Fruit fly (Drosophila melanogaster): ENCODE measurements around the gene Gagr.

Gene Gagr

dm6 chr3L:16400175-16400574 is 5.8 kb downstream of the Gagr start, which contains the start of gene CG44836 (continued):
- TF ChIP-seq Adf1 (GFP tag; IDR thresholded peaks at IDR 0.05) (no peak), vvl (GFP tag; IDR thresholded peaks at IDR 0.05) (no peak), B-H1 (GFP tag; IDR thresholded peaks at IDR 0.05) (no peak), CG10462 (GFP tag; optimal IDR thresholded peaks at IDR 0.05) (no peak)

- TF ChIP-seq sens (GFP tag) (peak; percentile 52), mirr (GFP tag; optimal IDR thresholded peaks at IDR 0.05) (peak; percentile 24), bbx (GFP tag; IDR thresholded peaks at IDR 0.05; ENCODE audit: partially characterized antibody) (peak; percentile 39; the same call in 1 of the 2 replicates), bcd (GFP tag; optimal IDR thresholded peaks at IDR 0.05) (no peak), onecut (GFP tag; IDR thresholded peaks at IDR 0.05) (no peak), CG2199 (GFP tag; IDR thresholded peaks at IDR 0.05) (peak; percentile 77; the same call in 1 of the 3 replicates), CG15514 (GFP tag; optimal IDR thresholded peaks at IDR 0.05) (peak; percentile 9), CG3163 (GFP tag; optimal IDR thresholded peaks at IDR 0.05) (no peak), grau (tag; optimal IDR thresholded peaks at IDR 0.05) (no peak), exex (tag; optimal IDR thresholded peaks at IDR 0.05) (peak; percentile 49), CG32532 (GFP tag; IDR thresholded peaks at IDR 0.05) (no peak), sob (GFP tag; IDR thresholded peaks at IDR 0.05) (peak; percentile 15; the same call in 1 of the 2 replicates), CG12219 (GFP tag; optimal IDR thresholded peaks at IDR 0.05) (no peak)
These were observed 7.9 kb downstream of the Gagr start for dm6 chr3L:16402253-16402652.

- TF ChIP-seq croc (GFP tag; conservative IDR thresholded peaks at IDR 0.05) (no peak), CG10366 (GFP tag; IDR thresholded peaks at IDR 0.05) (no peak), CG14965 (GFP tag; optimal IDR thresholded peaks at IDR 0.05; ENCODE audit: borderline replicate concordance) (peak; percentile 83), Oli (tag; optimal IDR thresholded peaks at IDR 0.05) (no peak), CG11723 (GFP tag; optimal IDR thresholded peaks at IDR 0.05) (no peak), peb (GFP tag; IDR thresholded peaks at IDR 0.05) (no peak), CG17328 (GFP tag; IDR thresholded peaks at IDR 0.05) (0 out of 2 replicates have a peak, but pooled peaks have one; percentile 11), Side (GFP tag; optimal IDR thresholded peaks at IDR 0.05) (no peak), Nf-YA (GFP tag; IDR thresholded peaks at IDR 0.05) (no peak), Poxn (GFP tag; IDR thresholded peaks at IDR 0.05) (no peak), CG3838 (GFP tag; optimal IDR thresholded peaks at IDR 0.05) (no peak), dmrt99B (tag; optimal IDR thresholded peaks at IDR 0.05) (no peak), CG11560 (tag; IDR thresholded peaks at IDR 0.05) (no peak), CG8765 (GFP tag; IDR thresholded peaks at IDR 0.05) (0 out of 2 replicates have a peak, but pooled peaks have one; percentile 18), prd (optimal IDR thresholded peaks at IDR 0.05) (no peak), prd (GFP tag; IDR thresholded peaks at IDR 0.05) (peak; percentile 8; the same call in 1 of the 3 replicates), BtbVII (GFP tag; optimal IDR thresholded peaks at IDR 0.05) (no peak), aop (GFP tag; IDR thresholded peaks at IDR 0.05) (no peak), CG5180 (GFP tag; optimal IDR thresholded peaks at IDR 0.05) (no peak), Hsf (GFP tag; optimal IDR thresholded peaks at IDR 0.05) (no peak), Kr (GFP tag; optimal IDR thresholded peaks at IDR 0.05) (peak; percentile 1), Vsx1 (GFP tag; optimal IDR thresholded peaks at IDR 0.05) (no peak), abd-A (tag; optimal IDR thresholded peaks at IDR 0.05) (peak; percentile 74), CG11093 (GFP tag; IDR thresholded peaks at IDR 0.05) (no peak), CG31224 (GFP tag; IDR thresholded peaks at IDR 0.05) (no peak), sug (tag; optimal IDR thresholded peaks at IDR 0.05) (no peak), YL-1 (GFP tag; optimal IDR thresholded peaks at IDR 0.05) (peak; percentile 31), twi (tag; optimal IDR thresholded peaks at IDR 0.05) (peak; percentile 90), MBD-R2 (GFP tag; IDR thresholded peaks at IDR 0.05) (0 out of 2 replicates have a peak, but pooled peaks have one; percentile 13), zen (tag; optimal IDR thresholded peaks at IDR 0.05) (no peak), CG13894 (tag; optimal IDR thresholded peaks at IDR 0.05) (peak; percentile 93)
These were observed 13.6 kb downstream of the Gagr start for dm6 chr3L:16407815-16408608.

Measured in whole organism, embryonic.